Worm (Caenorhabditis elegans) whole organism, L3 larva: ENCODE results near the gene ifb-1.

Source experiments
- ceh-16 ChIP-seq: sonication (generic microtip); optimal IDR thresholded peaks from 2 replicates; lab custom pipeline; 2017; ENCODE audit warnings: missing biosample characterization, missing genetic modification characterization
- ceh-82 ChIP-seq: fragments of 150-350 bp; optimal IDR thresholded peaks from 2 replicates; lab custom pipeline; 2014; ENCODE audit warnings: missing biosample characterization, missing genetic modification characterization
- ceh-9 ChIP-seq: sonication (generic microtip); optimal IDR thresholded peaks from 2 replicates; lab custom pipeline; 2018; ENCODE audit warnings: missing biosample characterization, missing genetic modification characterization
- fos-1 ChIP-seq: fragments of 150-350 bp; optimal IDR thresholded peaks from 2 replicates; lab custom pipeline; 2014; ENCODE audit warnings: missing biosample characterization, missing genetic modification characterization
- pqm-1 ChIP-seq: fragments of 150-350 bp; optimal IDR thresholded peaks from 2 replicates; lab custom pipeline; 2017; ENCODE audit warnings: missing biosample characterization, missing genetic modification characterization, inconsistent platforms
- zag-1 ChIP-seq: fragments of 150-350 bp; optimal IDR thresholded peaks from 2 replicates; lab custom pipeline; 2014; ENCODE audit warnings: missing biosample characterization, missing genetic modification characterization

- TF ChIP-seq ceh-82 (tag; lab: Kevin White, UChicago) (no peak), ceh-9 (tag; lab: Kevin White, UChicago) (no peak), pqm-1 (no peak), fos-1 (tag; lab: Kevin White, UChicago) (no peak), ceh-16 (tag; lab: Kevin White, UChicago) (no peak), zag-1 (tag; lab: Kevin White, UChicago) (no peak)
Observed at ce11 chrII:5772547-5773142, 7.2 kb downstream of the ifb-1 start.
